Worm (Caenorhabditis elegans) whole organism, early embryonic: Measurements from ENCODE around the gene btb-7.

Experiments used
- B0310.2 ChIP-seq: sonication (generic microtip); optimal IDR thresholded peaks from 2 replicates; lab custom pipeline; 2016; ENCODE audit warnings: mild to moderate bottlenecking, missing genetic modification characterization, missing compliant biosample characterization
- F13C5.2 ChIP-seq: sonication (generic microtip); optimal IDR thresholded peaks from 2 replicates; lab custom pipeline; 2017; ENCODE audit warnings: mild to moderate bottlenecking, missing genetic modification characterization, inconsistent platforms, missing compliant biosample characterization
- ama-1 ChIP-seq: fragments of 150-350 bp; optimal IDR thresholded peaks from 2 replicates; lab custom pipeline; 2014
- ets-7 ChIP-seq: sonication (generic microtip); optimal IDR thresholded peaks from 2 replicates; lab custom pipeline; 2016; ENCODE audit warnings: missing genotype, missing genetic modification characterization, missing compliant biosample characterization
- hnd-1 ChIP-seq: sonication (generic microtip); optimal IDR thresholded peaks from 2 replicates; lab custom pipeline; 2016; ENCODE audit warnings: missing genetic modification characterization, missing compliant biosample characterization
- scrt-1 ChIP-seq: fragments of 200-800 bp; sonication (Bioruptor generic); IDR thresholded peaks from 2 replicates; pipeline ENCODE4 v1.3.6; 2022; ENCODE audit warnings: missing genetic modification characterization, missing compliant biosample characterization
- sea-1 ChIP-seq: fragments of 200-800 bp; sonication (Bioruptor generic); conservative IDR thresholded peaks from 2 replicates; pipeline ENCODE4 v1.3.6; 2022; ENCODE audit warnings: missing genetic modification characterization, missing compliant biosample characterization
- tbx-11 ChIP-seq: fragments of 200-800 bp; sonication (Bioruptor generic); IDR thresholded peaks from 2 replicates; pipeline ENCODE4 v1.3.6; 2022; ENCODE audit warnings: missing genetic modification characterization, missing compliant biosample characterization

ce11 chrII:1722394-1722793 lies 9.4 kb downstream of the btb-7 start, which contains the start of the genes fbxb-5 and btb-8:
- no peak for TF ChIP-seq B0310.2
- no peak for TF ChIP-seq ama-1 (lab: Kevin White, UChicago)
- TF ChIP-seq scrt-1 (GFP tag; lab: Robert Waterston, UW) = no peak
- no peak for TF ChIP-seq ets-7 (tag; lab: Kevin White, UChicago)
- no peak for TF ChIP-seq hnd-1 (tag; lab: Kevin White, UChicago)
- TF ChIP-seq sea-1 (GFP tag; lab: Robert Waterston, UW) = no peak
- TF ChIP-seq tbx-11 (GFP tag; lab: Robert Waterston, UW) = no peak
- no peak for TF ChIP-seq F13C5.2
